Fruit fly (Drosophila melanogaster): Measurements from ENCODE around the gene Sol1.

DNA sequence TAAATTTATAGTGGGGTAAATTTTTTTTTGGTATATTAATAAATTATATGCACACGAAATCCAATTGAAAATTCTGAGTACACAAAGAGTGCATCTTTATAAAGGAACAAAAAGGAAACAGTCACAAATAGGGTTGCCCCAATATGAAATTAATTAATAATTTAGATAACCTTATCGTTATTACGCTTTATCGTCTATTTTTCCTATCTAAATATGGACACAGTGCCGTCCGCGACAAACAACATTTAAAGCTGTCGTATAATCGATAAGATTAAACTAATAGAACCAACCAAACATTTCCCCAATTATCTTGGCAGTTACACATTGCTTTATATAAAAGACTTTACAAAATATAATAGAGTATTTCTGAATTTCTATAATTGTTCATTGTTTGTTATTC is 12.0 kb downstream of the Sol1 start:
- TF ChIP-seq CG34367 (tag; optimal IDR thresholded peaks at IDR 0.05) (no peak), CG4496 (GFP tag; IDR thresholded peaks at IDR 0.05) (no peak), rn (GFP tag; IDR thresholded peaks at IDR 0.05) (no peak)
